Fruit fly (Drosophila melanogaster) S2 (cell line): ENCODE measurements around the gene CCAP.

Experiments
- CG8478 ChIP-seq: fragments of >200 bp; optimal IDR thresholded peaks from 2 replicates; lab custom pipeline; 2018
- CTCF ChIP-seq, 2 experiments: fragments of >200 bp; optimal IDR thresholded peaks; 2 replicates each; lab custom pipeline; 2018

dm6 chr3R:22719607-22719949 lies 17.7 kb upstream of the CCAP start:
- TF ChIP-seq CG8478 (lab: Kevin White, UChicago) (no peak), CTCF (optimal IDR thresholded peaks at IDR 0.05; lab: Kevin White, UChicago) (no peak)
